Worm (Caenorhabditis elegans): ENCODE measurements around the gene T15B7.15.

DNA sequence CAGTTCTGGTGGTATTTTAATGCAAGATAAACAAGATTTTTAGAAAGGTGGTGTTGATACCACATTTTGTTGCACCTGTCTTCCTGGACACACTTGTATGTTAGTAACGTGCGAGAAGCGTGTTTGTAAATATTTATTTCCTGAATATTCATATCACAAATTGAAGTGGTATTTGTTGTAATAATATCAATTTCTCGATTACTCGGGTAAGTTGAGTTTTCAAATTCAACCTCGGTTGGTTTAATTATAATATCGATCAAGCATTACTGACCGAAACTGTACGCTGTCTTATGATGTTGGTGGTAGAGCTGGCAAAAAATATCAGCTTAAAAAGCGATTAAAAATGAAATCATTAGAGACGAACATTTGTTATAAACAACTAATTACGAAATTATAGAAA, 34.5 kb downstream of the T15B7.15 start, which contains the start of gene dmsr-11:
- TF ChIP-seq dpl-1 (GFP tag; optimal IDR thresholded peaks at IDR 0.05) (no peak), ceh-8 (GFP tag; optimal IDR thresholded peaks at IDR 0.05) (no peak), ama-1 (optimal IDR thresholded peaks at IDR 0.05) (no peak), fkh-10 (GFP tag; optimal IDR thresholded peaks at IDR 0.05) (no peak), nhr-11 (tag; optimal IDR thresholded peaks at IDR 0.05) (no peak), fos-1 (tag; optimal IDR thresholded peaks at IDR 0.05) (no peak), nhr-12 (tag; optimal IDR thresholded peaks at IDR 0.05) (no peak), lin-39 (tag; optimal IDR thresholded peaks at IDR 0.05) (no peak), lsy-2 (tag; optimal IDR thresholded peaks at IDR 0.05) (no peak), mep-1 (tag; optimal IDR thresholded peaks at IDR 0.05) (no peak), aha-1 (tag; optimal IDR thresholded peaks at IDR 0.05) (no peak), ces-1 (GFP tag; optimal IDR thresholded peaks at IDR 0.05) (no peak)

Data from whole organism, L1 larva.